Fruit fly (Drosophila melanogaster): ENCODE data around the gene CG6693.

The CG6693 gene

dm6 chr3R:11214449-11214950 is 6.9 kb downstream of the CG6693 start, which contains the start of gene ZnT86D:
Gene ZnT86D, minus strand, starts transcription at chr3R:11214539.
- no peak for TF ChIP-seq psq (optimal IDR thresholded peaks at IDR 0.05)
- TF ChIP-seq ttk (optimal IDR thresholded peaks at IDR 0.05): no peak
- TF ChIP-seq Myc (optimal IDR thresholded peaks at IDR 0.05): no peak
- no peak for TF ChIP-seq Sin3A (optimal IDR thresholded peaks at IDR 0.05)
- no peak for TF ChIP-seq insv (optimal IDR thresholded peaks at IDR 0.05)

dm6 chr3R:11211291-11212061 is 10.0 kb downstream of the CG6693 start:
- TF ChIP-seq Sin3A (optimal IDR thresholded peaks at IDR 0.05) (no peak), ttk (optimal IDR thresholded peaks at IDR 0.05) (no peak), psq (optimal IDR thresholded peaks at IDR 0.05) (no peak), h (optimal IDR thresholded peaks at IDR 0.05) (no peak), Myc (optimal IDR thresholded peaks at IDR 0.05) (no peak), insv (optimal IDR thresholded peaks at IDR 0.05) (no peak)

DNA sequence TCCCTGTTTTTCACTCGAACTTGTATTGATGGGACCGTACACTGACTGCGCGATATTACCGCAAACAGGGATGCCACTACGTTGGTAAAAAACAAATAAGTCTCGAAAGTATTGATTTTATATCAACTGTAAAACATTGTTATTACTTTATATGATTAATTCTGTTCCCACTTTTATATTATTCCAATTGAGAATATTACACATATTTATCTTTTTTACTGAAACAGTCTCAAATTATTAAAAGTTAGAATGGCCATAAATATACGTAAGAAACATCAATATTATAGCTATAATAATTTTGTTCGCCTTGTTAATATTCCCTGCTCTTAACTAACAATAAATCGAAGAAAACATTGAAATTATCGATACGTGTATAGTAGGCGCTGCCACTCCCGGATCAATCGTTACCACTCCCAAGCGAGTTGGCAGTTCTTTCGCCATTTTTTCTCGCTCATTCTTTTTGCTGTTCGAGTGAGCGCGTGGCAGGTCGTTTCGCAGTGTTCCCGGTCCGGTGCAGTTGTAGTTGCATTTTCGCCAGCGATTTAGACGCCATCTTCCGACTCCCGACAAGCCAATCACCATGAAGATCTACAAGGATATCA is 11.5 kb downstream of the CG6693 start, which contains the start of the genes SdhC and Tctp:
Gene SdhC, minus strand, starts transcription at position 49 of the 602 bp plus-strand sequence.
Gene Tctp, plus strand, starts transcription at position 447 of the 602 bp plus-strand sequence.
- TF ChIP-seq psq (optimal IDR thresholded peaks at IDR 0.05): no peak
- no peak for TF ChIP-seq Sin3A (optimal IDR thresholded peaks at IDR 0.05)
- no peak for TF ChIP-seq insv (optimal IDR thresholded peaks at IDR 0.05)
- no peak for TF ChIP-seq ttk (optimal IDR thresholded peaks at IDR 0.05)
- TF ChIP-seq h (optimal IDR thresholded peaks at IDR 0.05): no peak
- TF ChIP-seq Myc (optimal IDR thresholded peaks at IDR 0.05): no peak

dm6 chr3R:11208766-11209331 is 12.6 kb downstream of the CG6693 start:
- TF ChIP-seq ttk (optimal IDR thresholded peaks at IDR 0.05) (no peak), Myc (optimal IDR thresholded peaks at IDR 0.05) (no peak), psq (optimal IDR thresholded peaks at IDR 0.05) (no peak)

- TF ChIP-seq Myc (optimal IDR thresholded peaks at IDR 0.05): no peak
- TF ChIP-seq ttk (optimal IDR thresholded peaks at IDR 0.05): no peak
- no peak for TF ChIP-seq insv (optimal IDR thresholded peaks at IDR 0.05)
- TF ChIP-seq Sin3A (optimal IDR thresholded peaks at IDR 0.05): no peak
- no peak for TF ChIP-seq psq (optimal IDR thresholded peaks at IDR 0.05)
- no peak for TF ChIP-seq h (optimal IDR thresholded peaks at IDR 0.05)
Measured at dm6 chr3R:11200885-11201421, 20.5 kb downstream of the CG6693 start.

- no peak for TF ChIP-seq ttk (optimal IDR thresholded peaks at IDR 0.05)
- no peak for TF ChIP-seq insv (optimal IDR thresholded peaks at IDR 0.05)
- TF ChIP-seq Sin3A (optimal IDR thresholded peaks at IDR 0.05): no peak
- no peak for TF ChIP-seq Myc (optimal IDR thresholded peaks at IDR 0.05)
Measured at dm6 chr3R:11200042-11200884, 21.2 kb downstream of the CG6693 start.

DNA sequence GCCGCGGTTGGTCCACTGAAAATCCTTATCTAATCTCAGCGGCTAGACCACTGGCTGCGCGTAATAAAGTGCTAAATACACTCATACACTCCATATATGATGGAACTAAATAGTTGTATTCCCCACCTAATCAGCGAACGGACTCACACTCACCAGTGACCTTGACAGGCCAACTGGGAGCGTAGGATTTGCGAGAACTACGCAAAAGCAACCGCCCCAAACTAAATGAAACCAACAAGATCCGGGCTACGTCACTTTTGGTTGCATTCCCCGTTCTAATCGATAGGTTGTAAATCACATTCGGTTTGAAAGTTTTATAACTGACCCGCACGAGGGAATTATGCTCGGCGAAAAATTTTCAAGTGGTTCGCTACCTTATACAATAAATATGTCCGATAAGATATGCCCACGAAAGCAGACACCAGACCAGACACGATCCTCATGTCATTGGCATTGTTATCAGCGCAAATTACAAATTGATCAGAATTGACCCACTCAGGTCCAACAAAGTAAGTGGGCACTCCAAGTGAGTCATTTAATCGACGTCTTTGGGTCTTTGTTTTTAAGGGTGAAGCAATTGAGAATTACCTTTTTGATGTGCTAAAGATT is 22.1 kb downstream of the CG6693 start:
- no peak for TF ChIP-seq insv (optimal IDR thresholded peaks at IDR 0.05)

- TF ChIP-seq psq (optimal IDR thresholded peaks at IDR 0.05) (no peak), ttk (optimal IDR thresholded peaks at IDR 0.05) (no peak), Myc (optimal IDR thresholded peaks at IDR 0.05) (no peak), Sin3A (optimal IDR thresholded peaks at IDR 0.05) (no peak), h (optimal IDR thresholded peaks at IDR 0.05) (no peak), insv (optimal IDR thresholded peaks at IDR 0.05) (no peak)
Measured at dm6 chr3R:11198062-11198472, 23.4 kb downstream of the CG6693 start.

dm6 chr3R:11197389-11197716 is 24.1 kb downstream of the CG6693 start, which contains the start of gene cu:
Gene cu, plus strand, starts transcription at chr3R:11197592.
- TF ChIP-seq insv (optimal IDR thresholded peaks at IDR 0.05) (no peak), ttk (optimal IDR thresholded peaks at IDR 0.05) (no peak), Sin3A (optimal IDR thresholded peaks at IDR 0.05) (no peak), h (optimal IDR thresholded peaks at IDR 0.05) (no peak), psq (optimal IDR thresholded peaks at IDR 0.05) (no peak), Myc (optimal IDR thresholded peaks at IDR 0.05) (no peak)

dm6 chr3R:11196648-11197388 is 24.6 kb downstream of the CG6693 start:
- TF ChIP-seq h (optimal IDR thresholded peaks at IDR 0.05) (no peak), insv (optimal IDR thresholded peaks at IDR 0.05) (no peak), Myc (optimal IDR thresholded peaks at IDR 0.05) (no peak), Sin3A (optimal IDR thresholded peaks at IDR 0.05) (no peak), psq (optimal IDR thresholded peaks at IDR 0.05) (no peak)

DNA sequence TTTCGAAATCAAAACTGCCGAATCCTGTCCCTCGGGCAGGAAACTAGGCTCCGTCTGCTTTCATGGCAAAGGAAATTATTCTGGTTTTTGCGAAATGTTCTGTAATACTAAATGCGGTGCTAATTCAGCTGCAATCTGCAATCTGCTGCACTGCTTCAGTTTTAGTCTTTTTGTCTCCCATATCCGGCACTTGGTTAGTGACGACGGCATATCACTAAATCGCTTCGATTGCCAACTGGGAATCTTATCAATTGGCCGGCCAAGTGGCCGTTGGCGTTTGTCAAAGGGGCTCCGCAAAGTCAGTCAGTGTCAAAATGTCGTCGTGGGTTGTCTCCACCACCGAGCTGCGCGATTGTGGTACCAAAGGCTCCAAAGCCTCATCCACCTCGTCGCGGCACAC is 25.6 kb downstream of the CG6693 start, which contains the start of gene CG18577:
Gene CG18577, plus strand, starts transcription at position 301 of the 400 bp plus-strand sequence.
- TF ChIP-seq h (optimal IDR thresholded peaks at IDR 0.05) (no peak), insv (optimal IDR thresholded peaks at IDR 0.05) (no peak), Sin3A (optimal IDR thresholded peaks at IDR 0.05) (no peak), psq (optimal IDR thresholded peaks at IDR 0.05) (no peak), Myc (optimal IDR thresholded peaks at IDR 0.05) (no peak), ttk (optimal IDR thresholded peaks at IDR 0.05) (no peak)

Data from Kc167 (cell line).